Worm (Caenorhabditis elegans): Measurements from ENCODE around the gene cdk-11.2.

DNA sequence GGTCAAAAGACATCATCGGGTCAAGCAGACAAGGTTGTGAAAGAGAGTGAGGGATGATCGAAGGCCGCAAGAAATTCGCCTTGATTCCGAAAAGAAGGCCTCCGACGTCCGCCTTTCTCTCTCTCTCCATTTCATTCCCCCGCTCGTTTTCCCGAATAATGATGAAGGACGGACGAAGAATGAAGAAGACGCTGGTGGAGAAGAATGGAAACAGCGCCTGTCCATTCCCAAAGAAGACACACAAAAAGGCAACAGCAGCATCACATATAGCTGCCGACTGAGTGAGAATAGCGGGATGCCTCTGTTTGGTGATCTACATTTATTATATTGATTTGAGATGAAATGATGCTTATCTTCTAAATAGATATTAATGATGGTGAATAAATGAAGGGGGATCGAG is 9.6 kb upstream of the cdk-11.2 start:
- TF ChIP-seq ztf-16 (tag; optimal IDR thresholded peaks at IDR 0.05) (no peak), nfya-1 (tag; optimal IDR thresholded peaks at IDR 0.05) (no peak), unc-55 (GFP tag; optimal IDR thresholded peaks at IDR 0.05) (no peak), ceh-34 (tag; optimal IDR thresholded peaks at IDR 0.05) (no peak)
